Worm (Caenorhabditis elegans) whole organism, L4 larva: Measurements from ENCODE around the gene M02F4.1.

ENCODE experiments used
- daf-12 ChIP-seq: fragments of 150-350 bp; optimal IDR thresholded peaks from 2 replicates; lab custom pipeline; 2014; ENCODE audit warnings: missing biosample characterization, missing genetic modification reagents, missing genetic modification characterization
- fos-1 ChIP-seq: fragments of 150-350 bp; optimal IDR thresholded peaks from 2 replicates; lab custom pipeline; 2014; ENCODE audit warnings: missing biosample characterization, missing genetic modification characterization
- lin-15B ChIP-seq: fragments of 150-350 bp; sonication (generic microtip); optimal IDR thresholded peaks from 3 replicates; lab custom pipeline; 2014; ENCODE audit warnings: missing biosample characterization, missing genetic modification characterization

DNA sequence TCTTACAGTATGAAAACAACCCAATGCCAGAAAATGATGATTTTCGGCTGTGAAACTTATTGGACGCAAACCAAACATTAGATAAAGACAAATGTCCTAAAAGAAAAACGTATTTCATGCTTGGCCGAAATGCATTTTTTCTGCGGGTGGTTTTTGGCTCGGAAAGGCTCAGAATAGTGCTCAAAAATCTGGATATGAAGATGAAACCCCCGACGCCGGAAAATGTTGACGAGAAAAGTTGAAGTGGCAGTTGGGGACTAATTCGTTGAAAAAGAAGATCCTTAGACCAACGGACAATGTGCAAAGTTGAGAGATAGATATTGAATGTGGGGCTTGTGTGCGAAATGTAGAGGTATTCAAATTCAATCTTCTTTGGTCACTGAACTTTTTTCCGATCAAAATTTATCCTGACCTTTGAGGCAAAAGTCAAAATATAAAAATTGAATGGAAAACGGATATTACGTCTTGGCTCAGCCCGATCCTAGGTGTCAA, 10.4 kb downstream of the M02F4.1 start, which contains the start of gene flp-18:
- TF ChIP-seq daf-12 (tag; lab: Kevin White, UChicago) (no peak), lin-15B (no peak), fos-1 (tag; lab: Kevin White, UChicago) (no peak)
